Fruit fly (Drosophila melanogaster) Kc167 (cell line): Measurements from ENCODE around the gene CG11670.

Experiments
- Myc ChIP-seq: fragments of >200 bp; optimal IDR thresholded peaks from 2 replicates; lab custom pipeline; 2017; ENCODE audit warnings: missing external identifiers
- h ChIP-seq: fragments of >200 bp; optimal IDR thresholded peaks from 3 replicates; lab custom pipeline; 2018; ENCODE audit warnings: missing external identifiers
- insv ChIP-seq: fragments of >200 bp; optimal IDR thresholded peaks from 3 replicates; lab custom pipeline; 2018; ENCODE audit warnings: missing external identifiers
- psq ChIP-seq: fragments of >200 bp; optimal IDR thresholded peaks from 2 replicates; lab custom pipeline; 2017; ENCODE audit warnings: missing external identifiers
- ttk ChIP-seq: sonication (Bioruptor generic); optimal IDR thresholded peaks from 2 replicates; lab custom pipeline; 2017; ENCODE audit warnings: missing external identifiers

dm6 chr3R:13011621-13011963 is 30.3 kb upstream of the CG11670 start, which contains the start of gene CtBP:
- TF ChIP-seq psq (lab: Kevin White, UChicago): no peak
- TF ChIP-seq insv (lab: Kevin White, UChicago): no peak
- TF ChIP-seq ttk (lab: Kevin White, UChicago): no peak
- TF ChIP-seq h (lab: Kevin White, UChicago): no peak
- no peak for TF ChIP-seq Myc (lab: Kevin White, UChicago)
